Fruit fly (Drosophila melanogaster): ENCODE results near the gene Sr-CIV.

- TF ChIP-seq Bgb (GFP tag; IDR thresholded peaks at IDR 0.05; ENCODE audit: partially characterized antibody) (no peak), pnt (GFP tag; optimal IDR thresholded peaks at IDR 0.05) (no peak), Sox102F (GFP tag; optimal IDR thresholded peaks at IDR 0.05) (no peak), psq (GFP tag; optimal IDR thresholded peaks at IDR 0.05) (no peak), CG11696 (GFP tag; IDR thresholded peaks at IDR 0.05) (no peak), CG18011 (GFP tag; optimal IDR thresholded peaks at IDR 0.05) (no peak), ERR (GFP tag; optimal IDR thresholded peaks at IDR 0.05) (no peak), CG7271 (tag; optimal IDR thresholded peaks at IDR 0.05) (no peak), pzg (GFP tag; optimal IDR thresholded peaks at IDR 0.05) (no peak), CG17829 (tag; optimal IDR thresholded peaks at IDR 0.05) (no peak)
Measured at dm6 chr2L:3482037-3482436, 41.8 kb downstream of the Sr-CIV start.

Data from whole organism, embryonic.